Fruit fly (Drosophila melanogaster): ENCODE results near the gene CG5421.

The CG5421 gene

dm6 chr2L:12465164-12466011 is 17.5 kb upstream of the CG5421 start (continued):
- TF ChIP-seq Nf-YC (tag; optimal IDR thresholded peaks at IDR 0.05) (no peak), Meics (GFP tag; optimal IDR thresholded peaks at IDR 0.05) (no peak), CG10543 (GFP tag; optimal IDR thresholded peaks at IDR 0.05) (peak; percentile 44), CG11560 (tag; IDR thresholded peaks at IDR 0.05) (no peak), D (optimal IDR thresholded peaks at IDR 0.05) (no peak), D (GFP tag; optimal IDR thresholded peaks at IDR 0.05) (no peak), CG2875 (GFP tag; optimal IDR thresholded peaks at IDR 0.05) (peak; percentile 56), Neu2 (GFP tag; optimal IDR thresholded peaks at IDR 0.05; ENCODE audit: borderline replicate concordance) (no peak), CG42726 (GFP tag; IDR thresholded peaks at IDR 0.05; ENCODE audit: partially characterized antibody) (no peak), Atf6 (GFP tag; IDR thresholded peaks at IDR 0.05) (peak; percentile 31; the same call in 1 of the 2 replicates), CG8290 (GFP tag; optimal IDR thresholded peaks at IDR 0.05) (no peak), CG8290 (tag; optimal IDR thresholded peaks at IDR 0.05) (no peak), vfl (GFP tag; optimal IDR thresholded peaks at IDR 0.05) (no peak), exex (tag; optimal IDR thresholded peaks at IDR 0.05) (peak; percentile 84), unpg (GFP tag; optimal IDR thresholded peaks at IDR 0.05) (peak; percentile 32), CG7372 (GFP tag; IDR thresholded peaks at IDR 0.05) (no peak), pho (GFP tag; optimal IDR thresholded peaks at IDR 0.05) (no peak), Kr (GFP tag; optimal IDR thresholded peaks at IDR 0.05) (peak; percentile 41), CG14014 (GFP tag; IDR thresholded peaks at IDR 0.05) (no peak), Sry-β (GFP tag; optimal IDR thresholded peaks at IDR 0.05) (no peak)

DNA sequence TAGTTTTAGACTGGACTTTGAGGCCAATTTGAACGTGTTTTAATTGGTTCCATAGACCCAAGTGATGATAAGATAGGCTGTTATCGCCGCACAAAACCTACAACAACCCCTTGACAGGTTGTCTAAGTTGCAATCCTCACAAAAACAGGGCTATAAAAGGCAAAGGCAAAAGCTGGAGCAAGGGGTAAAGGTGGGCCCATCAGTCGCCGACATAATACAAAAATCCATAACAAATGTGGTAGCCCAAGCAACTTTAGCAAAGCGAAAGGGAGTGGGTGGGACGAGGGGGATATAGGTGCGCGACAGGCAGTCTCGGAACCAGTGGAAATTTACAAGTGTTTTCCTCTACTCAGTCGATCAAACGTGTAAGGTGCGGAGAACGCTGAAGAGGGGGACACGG is 16.1 kb upstream of the CG5421 start:
- no peak for TF ChIP-seq CG12299 (tag; optimal IDR thresholded peaks at IDR 0.05)
- TF ChIP-seq CG3163 (GFP tag; optimal IDR thresholded peaks at IDR 0.05) = no peak
- TF ChIP-seq prd (optimal IDR thresholded peaks at IDR 0.05) = no peak
- TF ChIP-seq prd (GFP tag; IDR thresholded peaks at IDR 0.05) = no peak
- TF ChIP-seq Hr39 (optimal IDR thresholded peaks at IDR 0.05) = no peak
- TF ChIP-seq ham (GFP tag; IDR thresholded peaks at IDR 0.05) = no peak
- TF ChIP-seq z (GFP tag; IDR thresholded peaks at IDR 0.05) = no peak
- TF ChIP-seq CG14050 (GFP tag; IDR thresholded peaks at IDR 0.05) = no peak
- TF ChIP-seq Rfx (GFP tag; IDR thresholded peaks at IDR 0.05) = peak; percentile 41; the same call in 1 of the 2 replicates
- TF ChIP-seq gsb-n (tag; optimal IDR thresholded peaks at IDR 0.05) = no peak
- TF ChIP-seq CG4360 (GFP tag; IDR thresholded peaks at IDR 0.05) = no peak
- TF ChIP-seq Eip74EF (GFP tag; optimal IDR thresholded peaks at IDR 0.05) = no peak
- TF ChIP-seq oc (tag; optimal IDR thresholded peaks at IDR 0.05) = no peak
- peak; percentile 63 for TF ChIP-seq sug (tag; optimal IDR thresholded peaks at IDR 0.05)
- TF ChIP-seq CG14965 (GFP tag; optimal IDR thresholded peaks at IDR 0.05; ENCODE audit: borderline replicate concordance) = no peak
- TF ChIP-seq CG11723 (GFP tag; optimal IDR thresholded peaks at IDR 0.05) = no peak
- no peak for TF ChIP-seq Abd-B (GFP tag; optimal IDR thresholded peaks at IDR 0.05)
- no peak for TF ChIP-seq CG7556 (GFP tag; optimal IDR thresholded peaks at IDR 0.05)
- no peak for TF ChIP-seq CG2712 (tag; optimal IDR thresholded peaks at IDR 0.05)
- TF ChIP-seq Hr51 (GFP tag; optimal IDR thresholded peaks at IDR 0.05) = no peak
- TF ChIP-seq CG32772 (GFP tag; IDR thresholded peaks at IDR 0.05) = no peak
- no peak for TF ChIP-seq CG14860 (GFP tag; IDR thresholded peaks at IDR 0.05; ENCODE audit: partially characterized antibody)
- TF ChIP-seq CG10979 (tag; optimal IDR thresholded peaks at IDR 0.05) = no peak
- no peak for TF ChIP-seq en (GFP tag; optimal IDR thresholded peaks at IDR 0.05)
- TF ChIP-seq CG3838 (GFP tag; optimal IDR thresholded peaks at IDR 0.05) = no peak
- TF ChIP-seq Lim3 (GFP tag; IDR thresholded peaks at IDR 0.05) = no peak
- no peak for TF ChIP-seq Hr3 (GFP tag; optimal IDR thresholded peaks at IDR 0.05)
- no peak for TF ChIP-seq CG9215 (GFP tag; IDR thresholded peaks at IDR 0.05)
- no peak for TF ChIP-seq ftz-f1 (GFP tag; optimal IDR thresholded peaks at IDR 0.05)
- no peak for TF ChIP-seq Six4 (GFP tag; optimal IDR thresholded peaks at IDR 0.05)
- TF ChIP-seq kni (GFP tag; optimal IDR thresholded peaks at IDR 0.05) = no peak
- no peak for TF ChIP-seq Sry-β (GFP tag; optimal IDR thresholded peaks at IDR 0.05)

Data from whole organism, embryonic.